Worm (Caenorhabditis elegans) whole organism, L1 larva: ENCODE measurements around the gene acl-13.
A peak's percentile ranks its signal among the peaks of the same experiment; 100 is the strongest.

Experiments
- C04F5.9 ChIP-seq: sonication (generic microtip); optimal IDR thresholded peaks from 2 replicates; lab custom pipeline; 2016; ENCODE audit warnings: missing genetic modification characterization, missing compliant biosample characterization
- C34B4.2 ChIP-seq: sonication (generic microtip); optimal IDR thresholded peaks from 2 replicates; lab custom pipeline; 2017; ENCODE audit warnings: mild to moderate bottlenecking, missing genetic modification characterization, missing compliant biosample characterization
- alr-1 ChIP-seq: fragments of 200-800 bp; sonication (Bioruptor generic); optimal IDR thresholded peaks from 2 replicates; lab custom pipeline; 2018; ENCODE audit warnings: borderline replicate concordance, mild to moderate bottlenecking, missing genetic modification characterization, missing compliant biosample characterization
- ama-1 ChIP-seq: fragments of 150-350 bp; optimal IDR thresholded peaks from 2 replicates; lab custom pipeline; 2014
- ceh-8 ChIP-seq: fragments of 200-800 bp; sonication (Bioruptor generic); optimal IDR thresholded peaks from 2 replicates; lab custom pipeline; 2018; ENCODE audit warnings: mild to moderate bottlenecking, missing genetic modification characterization, moderate library complexity, missing compliant biosample characterization
- ces-1 ChIP-seq: fragments of 150-350 bp; optimal IDR thresholded peaks from 2 replicates; lab custom pipeline; 2014; ENCODE audit warnings: missing biosample characterization, missing genetic modification reagents, missing genetic modification characterization
- dsc-1 ChIP-seq: sonication (generic microtip); optimal IDR thresholded peaks from 2 replicates; lab custom pipeline; 2016; ENCODE audit warnings: mild to moderate bottlenecking, missing genetic modification characterization, missing compliant biosample characterization
- efl-1 ChIP-seq, 4 experiments: fragments of 150-350 bp; optimal IDR thresholded peaks in 3 of 4; peaks in 1 of 4; 1 replicate in 1 of 4; 2 replicates in 3 of 4; lab custom pipeline; 2014; ENCODE audit warnings: missing biosample characterization in 2 of 4, missing genetic modification characterization in 2 of 4, missing genetic modification reagents in 2 of 4
- egl-13 ChIP-seq: sonication (generic microtip); optimal IDR thresholded peaks from 2 replicates; lab custom pipeline; 2016; ENCODE audit warnings: missing genotype, missing genetic modification reagents, missing genetic modification characterization, missing compliant biosample characterization
- elt-2 ChIP-seq: sonication (generic microtip); optimal IDR thresholded peaks from 2 replicates; lab custom pipeline; 2016; ENCODE audit warnings: missing genetic modification characterization, mild to moderate bottlenecking, inconsistent platforms, missing compliant biosample characterization, missing genetic modification reagents
- elt-3 ChIP-seq, 6 experiments: fragments of 150-350 bp in 1 of 6; sonication (generic microtip); optimal IDR thresholded peaks; 2 replicates each; lab custom pipeline; 2017 to 2018; ENCODE audit warnings: missing biosample characterization in 6 of 6, missing genetic modification characterization in 6 of 6, inconsistent platforms in 1 of 6
- ets-5 ChIP-seq: fragments of 200-800 bp; sonication (Bioruptor generic); IDR thresholded peaks from 2 replicates; pipeline ENCODE4 v1.3.6; 2022; ENCODE audit warnings: missing genetic modification characterization, missing compliant biosample characterization
- fkh-4 ChIP-seq: sonication (generic microtip); optimal IDR thresholded peaks from 2 replicates; lab custom pipeline; 2016; ENCODE audit warnings: missing compliant biosample characterization, missing genetic modification characterization, borderline replicate concordance
- fkh-8 ChIP-seq: sonication (generic microtip); optimal IDR thresholded peaks from 2 replicates; lab custom pipeline; 2016; ENCODE audit warnings: mild to moderate bottlenecking, missing genetic modification characterization, missing compliant biosample characterization
- fos-1 ChIP-seq: fragments of 150-350 bp; optimal IDR thresholded peaks from 2 replicates; lab custom pipeline; 2014; ENCODE audit warnings: missing biosample characterization, missing genetic modification characterization
- grh-1 ChIP-seq: fragments of 200-800 bp; sonication (Bioruptor generic); IDR thresholded peaks from 2 replicates; pipeline ENCODE4 v1.3.6; 2022; ENCODE audit warnings: missing genetic modification reagents, missing genetic modification characterization, missing compliant biosample characterization
- hlh-4 ChIP-seq: sonication (generic microtip); optimal IDR thresholded peaks from 2 replicates; lab custom pipeline; 2016; ENCODE audit warnings: mild to moderate bottlenecking, missing genetic modification characterization, missing compliant biosample characterization
- isw-1 ChIP-seq: fragments of 200-800 bp; sonication (Bioruptor generic); IDR thresholded peaks from 2 replicates; pipeline ENCODE4 v1.3.6; 2022; ENCODE audit warnings: missing genetic modification characterization, missing compliant biosample characterization
- jun-1 ChIP-seq: fragments of 150-350 bp; optimal IDR thresholded peaks from 2 replicates; lab custom pipeline; 2014; ENCODE audit warnings: missing biosample characterization, missing genetic modification reagents, missing genetic modification characterization
- lin-13 ChIP-seq: fragments of 150-350 bp; optimal IDR thresholded peaks from 2 replicates; lab custom pipeline; 2014; ENCODE audit warnings: missing biosample characterization, missing genetic modification reagents, missing genetic modification characterization
- lin-14 ChIP-seq: fragments of 200-800 bp; sonication (Bioruptor generic); optimal IDR thresholded peaks from 2 replicates; lab custom pipeline; 2018; ENCODE audit warnings: mild to moderate bottlenecking, missing genetic modification characterization, moderate library complexity, missing compliant biosample characterization
- lin-15B ChIP-seq: fragments of 150-350 bp; sonication (generic microtip); optimal IDR thresholded peaks from 3 replicates; lab custom pipeline; 2014; ENCODE audit warnings: missing biosample characterization, missing genetic modification characterization
- mab-9 ChIP-seq: fragments of 200-800 bp; sonication (Bioruptor generic); IDR thresholded peaks from 2 replicates; pipeline ENCODE4 v1.3.6; 2022; ENCODE audit warnings: missing genetic modification reagents, missing genetic modification characterization, missing compliant biosample characterization
- nhr-20 ChIP-seq: sonication (generic microtip); optimal IDR thresholded peaks from 2 replicates; lab custom pipeline; 2016; ENCODE audit warnings: mild to moderate bottlenecking, missing genetic modification characterization, missing compliant biosample characterization
- nhr-237 ChIP-seq: fragments of 150-350 bp; optimal IDR thresholded peaks from 2 replicates; lab custom pipeline; 2014; ENCODE audit warnings: missing biosample characterization, missing genetic modification characterization
- nhr-28 ChIP-seq: fragments of 150-350 bp; optimal IDR thresholded peaks from 2 replicates; lab custom pipeline; 2014; ENCODE audit warnings: missing biosample characterization, missing genetic modification characterization
- nhr-47 ChIP-seq: sonication (generic microtip); optimal IDR thresholded peaks from 2 replicates; lab custom pipeline; 2016; ENCODE audit warnings: mild to moderate bottlenecking, missing genetic modification characterization, moderate library complexity, missing compliant biosample characterization
- nhr-76 ChIP-seq: sonication (generic microtip); optimal IDR thresholded peaks from 2 replicates; lab custom pipeline; 2017; ENCODE audit warnings: missing biosample characterization, missing genetic modification characterization
- nhr-85 ChIP-seq: sonication (generic microtip); peaks from one replicate; lab custom pipeline; 2016; ENCODE audit warnings: missing genetic modification characterization, inconsistent platforms, missing compliant biosample characterization
- nhr-90 ChIP-seq: sonication (generic microtip); optimal IDR thresholded peaks from 2 replicates; lab custom pipeline; 2016; ENCODE audit warnings: mild to moderate bottlenecking, missing genetic modification characterization, missing compliant biosample characterization; ENCODE audit not compliant: poor library complexity
- pax-3 ChIP-seq: fragments of 200-800 bp; sonication (Bioruptor generic); optimal IDR thresholded peaks from 2 replicates; lab custom pipeline; 2018; ENCODE audit warnings: mild to moderate bottlenecking, missing genetic modification characterization, moderate library complexity, missing compliant biosample characterization
- pqm-1 ChIP-seq: sonication (generic microtip); optimal IDR thresholded peaks from 3 replicates; lab custom pipeline; 2017; ENCODE audit warnings: missing biosample characterization, missing genetic modification characterization
- sox-4 ChIP-seq: sonication (generic microtip); optimal IDR thresholded peaks from 2 replicates; lab custom pipeline; 2016; ENCODE audit warnings: missing genetic modification characterization, missing compliant biosample characterization
- tlp-1 ChIP-seq: fragments of 150-350 bp; optimal IDR thresholded peaks from 2 replicates; lab custom pipeline; 2014; ENCODE audit warnings: missing biosample characterization, missing genetic modification characterization
- unc-30 ChIP-seq: sonication (generic microtip); optimal IDR thresholded peaks from 2 replicates; lab custom pipeline; 2017; ENCODE audit warnings: missing biosample characterization, missing genetic modification characterization
- unc-86 ChIP-seq: sonication (generic microtip); optimal IDR thresholded peaks from 2 replicates; lab custom pipeline; 2016; ENCODE audit warnings: missing genetic modification characterization, missing compliant biosample characterization
- unc-98 ChIP-seq: fragments of 200-800 bp; sonication (Bioruptor generic); IDR thresholded peaks from 2 replicates; pipeline ENCODE4 v1.3.6; 2022; ENCODE audit warnings: missing genetic modification characterization, missing compliant biosample characterization
- vab-15 ChIP-seq: sonication (generic microtip); optimal IDR thresholded peaks from 2 replicates; lab custom pipeline; 2017; ENCODE audit warnings: missing genotype, mild to moderate bottlenecking, missing genetic modification characterization, missing compliant biosample characterization
- xbp-1 ChIP-seq: sonication (generic microtip); optimal IDR thresholded peaks from 2 replicates; lab custom pipeline; 2016; ENCODE audit warnings: missing genetic modification characterization, missing compliant biosample characterization
- zip-4 ChIP-seq: fragments of 200-800 bp; sonication (Bioruptor generic); optimal IDR thresholded peaks from 2 replicates; lab custom pipeline; 2018; ENCODE audit warnings: mild to moderate bottlenecking, missing genetic modification characterization, moderate library complexity, missing compliant biosample characterization
- ztf-11 ChIP-seq, 2 experiments: sonication (generic microtip); optimal IDR thresholded peaks; 2 replicates each; lab custom pipeline; 2016 to 2017; ENCODE audit warnings: missing genetic modification characterization in 2 of 2, missing biosample characterization in 1 of 2, missing compliant biosample characterization in 1 of 2
- ztf-4 ChIP-seq: fragments of 150-350 bp; optimal IDR thresholded peaks from 2 replicates; lab custom pipeline; 2014; ENCODE audit warnings: missing biosample characterization, missing genetic modification characterization

acl-13 gene

DNA sequence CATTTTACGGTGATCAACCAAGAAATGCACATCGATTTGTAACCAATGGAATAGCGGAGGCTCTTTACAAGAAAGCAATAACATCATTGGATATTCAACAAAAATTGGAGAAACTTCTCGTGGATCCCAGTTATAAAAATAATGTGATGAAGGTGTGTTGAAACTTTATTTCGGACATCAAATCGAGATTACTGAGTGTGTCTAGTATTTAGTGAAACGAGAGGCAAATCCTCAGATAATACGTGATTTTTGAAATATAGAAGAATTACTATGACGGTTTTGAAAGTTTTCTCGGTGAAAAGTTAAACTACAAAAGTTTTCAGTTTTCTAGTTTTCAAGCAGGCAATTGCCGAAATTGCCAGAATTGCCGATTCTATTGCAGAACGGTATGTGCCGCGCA, 21.5 kb downstream of the acl-13 start:
- TF ChIP-seq efl-1 (optimal IDR thresholded peaks at IDR 0.05; lab: Kevin White, UChicago), result no peak
- TF ChIP-seq efl-1 (GFP tag; optimal IDR thresholded peaks at IDR 0.05 in 1 of 2; lab: Kevin White, UChicago), result peak in 1 of 2 experiments; percentile 3
- no peak for TF ChIP-seq vab-15

DNA sequence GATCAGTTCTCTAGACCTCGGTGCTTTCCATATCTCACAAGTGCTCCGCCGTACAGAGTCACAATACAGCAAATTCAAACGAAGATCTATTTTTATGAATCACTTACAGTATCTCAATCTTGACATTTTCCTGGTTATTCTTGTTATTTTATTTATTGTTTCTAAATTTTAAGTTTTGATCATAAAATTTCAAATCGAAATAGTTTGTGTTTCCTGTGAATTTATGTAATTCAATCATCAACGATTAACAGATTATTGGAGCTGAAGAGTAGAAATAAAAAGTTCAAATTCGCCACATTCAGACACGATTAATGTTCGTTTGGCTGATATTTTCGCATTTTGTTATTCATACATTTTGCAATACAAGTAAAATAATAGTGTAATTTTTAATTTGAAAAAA, 22.1 kb downstream of the acl-13 start, which contains the start of gene clec-184:
Gene clec-184 (plus strand): TSS at position 301 of the 400 bp plus-strand sequence.
- TF ChIP-seq ets-5 (GFP tag; lab: Robert Waterston, UW), result no peak
- no peak for TF ChIP-seq efl-1 (optimal IDR thresholded peaks at IDR 0.05; lab: Kevin White, UChicago)
- TF ChIP-seq efl-1 (GFP tag; optimal IDR thresholded peaks at IDR 0.05 in 1 of 2; lab: Kevin White, UChicago), result no peak
- no peak for TF ChIP-seq grh-1 (GFP tag; lab: Robert Waterston, UW)
- no peak for TF ChIP-seq nhr-76
- no peak for TF ChIP-seq jun-1 (tag; lab: Kevin White, UChicago)
- TF ChIP-seq alr-1 (tag; lab: Kevin White, UChicago), result no peak
- no peak for TF ChIP-seq nhr-237 (tag; lab: Kevin White, UChicago)
- TF ChIP-seq nhr-20 (tag; lab: Kevin White, UChicago), result no peak
- TF ChIP-seq unc-86, result no peak
- TF ChIP-seq nhr-47 (tag; lab: Kevin White, UChicago), result no peak
- TF ChIP-seq zip-4 (GFP tag; lab: Kevin White, UChicago), result no peak
- TF ChIP-seq pqm-1 (tag; lab: Kevin White, UChicago), result no peak
- no peak for TF ChIP-seq egl-13 (tag; lab: Kevin White, UChicago)
- TF ChIP-seq nhr-85, result no peak
- TF ChIP-seq hlh-4 (tag; lab: Kevin White, UChicago), result no peak
- TF ChIP-seq lin-14 (GFP tag; lab: Kevin White, UChicago), result no peak
- no peak for TF ChIP-seq mab-9 (GFP tag; lab: Robert Waterston, UW)
- no peak for TF ChIP-seq fkh-8
- no peak for TF ChIP-seq isw-1 (GFP tag; lab: Robert Waterston, UW)
- TF ChIP-seq, all 84 proteins: peak for 0

DNA sequence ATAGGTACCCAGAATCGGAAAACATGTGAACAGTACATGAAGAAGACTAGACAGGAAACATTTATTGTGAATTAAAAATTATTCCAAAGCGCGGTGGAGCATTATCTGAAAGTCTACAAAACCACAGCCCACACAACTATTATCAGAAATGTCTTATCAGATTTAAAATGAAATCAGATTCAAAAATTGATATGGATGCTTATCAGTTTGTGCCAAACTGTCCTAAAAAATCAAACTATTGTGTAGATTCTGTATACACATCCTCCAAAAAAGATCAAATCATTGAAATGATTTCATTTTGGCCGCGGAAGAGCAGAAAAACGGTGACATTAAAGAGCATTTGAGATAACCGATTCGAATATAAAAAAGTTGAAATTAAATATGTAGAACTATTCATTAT, 25.2 kb downstream of the acl-13 start, which contains the start of gene irg-4:
Gene irg-4 (plus strand): TSS at position 392 of the 400 bp plus-strand sequence.
- TF ChIP-seq ama-1 (no peak), C04F5.9 (no peak), ztf-4 (tag; lab: Kevin White, UChicago) (no peak), C34B4.2 (tag; lab: Kevin White, UChicago) (no peak), ceh-8 (GFP tag; lab: Kevin White, UChicago) (no peak), tlp-1 (peak; percentile 88), dsc-1 (no peak), lin-15B (tag; lab: Kevin White, UChicago) (no peak), pqm-1 (tag; lab: Kevin White, UChicago) (peak; percentile 4), elt-2 (tag; lab: Kevin White, UChicago) (peak; percentile 97), mab-9 (GFP tag; lab: Robert Waterston, UW) (no peak), xbp-1 (tag; lab: Kevin White, UChicago) (no peak), isw-1 (GFP tag; lab: Robert Waterston, UW) (no peak), alr-1 (tag; lab: Kevin White, UChicago) (no peak), lin-13 (no peak)

DNA sequence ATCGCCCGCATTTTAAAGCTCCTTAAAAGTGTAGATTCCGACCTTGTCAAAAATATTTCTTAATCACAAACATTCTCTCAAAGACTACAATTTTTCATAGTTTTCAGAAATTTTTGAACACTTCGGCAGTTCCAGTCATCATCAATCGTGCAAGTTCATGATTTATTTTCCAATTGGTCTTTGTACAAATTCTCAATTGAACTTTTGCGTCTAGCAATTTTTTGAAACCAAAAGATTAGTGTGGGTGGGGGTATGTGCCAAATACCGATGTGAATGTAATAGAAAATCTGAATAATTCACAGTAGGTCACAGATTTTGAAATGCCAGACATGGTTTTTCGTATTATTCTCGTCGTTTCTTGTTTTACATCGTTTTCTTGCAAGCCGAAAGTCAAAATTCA, 28.1 kb downstream of the acl-13 start, which contains the start of gene clec-185:
Gene clec-185 (plus strand): TSS at position 301 of the 400 bp plus-strand sequence.
- TF ChIP-seq efl-1 (optimal IDR thresholded peaks at IDR 0.05; lab: Kevin White, UChicago), result no peak
- TF ChIP-seq efl-1 (GFP tag; optimal IDR thresholded peaks at IDR 0.05 in 1 of 2; lab: Kevin White, UChicago), result peak in 1 of 2 experiments; percentile 79
- TF ChIP-seq hlh-4 (tag; lab: Kevin White, UChicago), result no peak
- no peak for TF ChIP-seq lin-13
- TF ChIP-seq C04F5.9, result no peak
- TF ChIP-seq egl-13 (tag; lab: Kevin White, UChicago), result no peak
- TF ChIP-seq nhr-90 (tag; lab: Kevin White, UChicago), result no peak
- TF ChIP-seq nhr-20 (tag; lab: Kevin White, UChicago), result no peak
- no peak for TF ChIP-seq ceh-8 (GFP tag; lab: Kevin White, UChicago)
- TF ChIP-seq, all 84 proteins: peak for 1

DNA sequence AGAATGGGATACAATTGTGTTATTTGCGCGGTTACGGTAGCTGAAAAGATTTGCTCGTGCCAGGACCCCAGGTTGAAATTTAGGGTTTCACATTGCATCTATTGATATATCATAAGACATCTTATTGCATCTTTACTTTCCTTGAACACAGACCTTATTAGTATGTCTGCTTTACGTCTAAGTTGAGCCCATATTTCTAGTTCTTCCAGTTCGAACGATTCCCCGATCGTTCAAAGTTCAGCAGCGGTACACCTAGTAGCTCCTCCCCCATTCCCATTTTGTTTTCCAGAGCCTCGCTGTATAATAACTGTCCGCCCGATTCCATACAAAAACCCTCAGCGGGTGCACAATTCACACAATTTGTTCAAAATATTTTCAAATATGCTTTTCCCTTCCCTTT, 31.4 kb downstream of the acl-13 start, which contains the start of gene C25G4.17:
Gene C25G4.17 (plus strand): TSS at position 301 of the 400 bp plus-strand sequence.
- TF ChIP-seq pax-3 (tag; lab: Kevin White, UChicago) (no peak), dsc-1 (no peak), sox-4 (no peak), unc-30 (no peak), elt-3 (tag; optimal IDR thresholded peaks at IDR 0.05; lab: Kevin White, UChicago) (no peak), ztf-11 (tag; optimal IDR thresholded peaks at IDR 0.05; lab: Kevin White, UChicago) (no peak), ces-1 (GFP tag; lab: Kevin White, UChicago) (no peak), nhr-90 (tag; lab: Kevin White, UChicago) (no peak), efl-1 (optimal IDR thresholded peaks at IDR 0.05; lab: Kevin White, UChicago) (no peak), efl-1 (GFP tag; optimal IDR thresholded peaks at IDR 0.05 in 1 of 2; lab: Kevin White, UChicago) (no peak), fos-1 (no peak), nhr-28 (no peak), isw-1 (GFP tag; lab: Robert Waterston, UW) (no peak), unc-98 (GFP tag; lab: Robert Waterston, UW) (no peak), nhr-47 (tag; lab: Kevin White, UChicago) (no peak), fkh-4 (tag; lab: Kevin White, UChicago) (no peak)
